Worm (Caenorhabditis elegans) whole organism, mixed stage, embryonic: ENCODE measurements around the gene T07H3.7.

Experiments used
- bed-3 ChIP-seq: fragments of 200-800 bp; sonication (Bioruptor generic); optimal IDR thresholded peaks from 3 replicates; lab custom pipeline; 2018; ENCODE audit warnings: mild to moderate bottlenecking, missing genetic modification characterization, moderate library complexity, missing compliant biosample characterization
- blmp-1 ChIP-seq: fragments of 150-350 bp; optimal IDR thresholded peaks from 2 replicates; lab custom pipeline; 2014; ENCODE audit warnings: missing biosample characterization, missing genetic modification characterization
- ceh-43 ChIP-seq: fragments of 200-800 bp; sonication (Bioruptor generic); optimal IDR thresholded peaks from 2 replicates; lab custom pipeline; 2018; ENCODE audit warnings: mild to moderate bottlenecking, missing genetic modification characterization, moderate library complexity, missing compliant biosample characterization
- ces-1 ChIP-seq: fragments of 150-350 bp; optimal IDR thresholded peaks from 2 replicates; lab custom pipeline; 2014; ENCODE audit warnings: missing biosample characterization, missing genetic modification reagents, missing genetic modification characterization
- mep-1 ChIP-seq: fragments of 150-350 bp; optimal IDR thresholded peaks from 2 replicates; lab custom pipeline; 2017; ENCODE audit warnings: missing biosample characterization, missing genetic modification reagents, missing genetic modification characterization, inconsistent platforms
- mls-2 ChIP-seq: sonication (generic microtip); optimal IDR thresholded peaks from 2 replicates; lab custom pipeline; 2016; ENCODE audit warnings: mild to moderate bottlenecking, missing genetic modification characterization, moderate library complexity, missing compliant biosample characterization
- nhr-12 ChIP-seq: fragments of 150-350 bp; optimal IDR thresholded peaks from 2 replicates; lab custom pipeline; 2014; ENCODE audit warnings: missing biosample characterization, missing genetic modification characterization
- nhr-237 ChIP-seq: fragments of 150-350 bp; optimal IDR thresholded peaks from 2 replicates; lab custom pipeline; 2014; ENCODE audit warnings: missing biosample characterization, missing genetic modification characterization
- nhr-28 ChIP-seq: fragments of 150-350 bp; optimal IDR thresholded peaks from 2 replicates; lab custom pipeline; 2014; ENCODE audit warnings: missing biosample characterization, missing genetic modification characterization
- pha-4 ChIP-seq: fragments of 150-350 bp; optimal IDR thresholded peaks from 2 replicates; lab custom pipeline; 2018; ENCODE audit warnings: missing biosample characterization, missing genetic modification reagents, missing genetic modification characterization
- snpc-4 ChIP-seq: fragments of 150-350 bp; optimal IDR thresholded peaks from 2 replicates; lab custom pipeline; 2014; ENCODE audit warnings: missing biosample characterization, missing genetic modification characterization
- tbx-8 ChIP-seq: fragments of 200-800 bp; sonication (Bioruptor generic); optimal IDR thresholded peaks from 2 replicates; lab custom pipeline; 2018; ENCODE audit warnings: mild to moderate bottlenecking, missing genetic modification characterization, moderate library complexity, missing compliant biosample characterization
- unc-120 ChIP-seq: sonication (generic microtip); optimal IDR thresholded peaks from 2 replicates; lab custom pipeline; 2017; ENCODE audit warnings: missing genetic modification characterization, missing compliant biosample characterization; ENCODE audit not compliant: poor library complexity, severe bottlenecking
- unc-62 ChIP-seq: fragments of 150-350 bp; optimal IDR thresholded peaks from 2 replicates; lab custom pipeline; 2014; ENCODE audit warnings: missing biosample characterization, missing genetic modification reagents, missing genetic modification characterization

- TF ChIP-seq blmp-1 (tag; lab: Kevin White, UChicago) (no peak), unc-62 (GFP tag; lab: Kevin White, UChicago) (no peak), nhr-12 (tag; lab: Kevin White, UChicago) (no peak), pha-4 (no peak), mls-2 (tag; lab: Kevin White, UChicago) (no peak), nhr-237 (tag; lab: Kevin White, UChicago) (no peak), nhr-28 (tag; lab: Kevin White, UChicago) (no peak), ces-1 (GFP tag; lab: Kevin White, UChicago) (no peak), mep-1 (no peak), snpc-4 (tag; lab: Kevin White, UChicago) (no peak), unc-120 (tag; lab: Kevin White, UChicago) (no peak), tbx-8 (GFP tag; lab: Kevin White, UChicago) (no peak), bed-3 (GFP tag; lab: Kevin White, UChicago) (no peak), ceh-43 (no peak)
Observed at ce11 chrII:1610630-1611029, 20.9 kb upstream of the T07H3.7 start, which contains the start of gene fbxa-163.
